Worm (Caenorhabditis elegans) whole organism, L3 larva: Measurements from ENCODE around the gene srbc-37.

Experiments
- R02D3.7 ChIP-seq: fragments of 150-350 bp; optimal IDR thresholded peaks from 2 replicates; lab custom pipeline; 2014; ENCODE audit warnings: missing biosample characterization, missing genetic modification characterization
- ama-1 ChIP-seq: fragments of 150-350 bp; optimal IDR thresholded peaks from 2 replicates; lab custom pipeline; 2018
- ceh-82 ChIP-seq: fragments of 150-350 bp; optimal IDR thresholded peaks from 2 replicates; lab custom pipeline; 2014; ENCODE audit warnings: missing biosample characterization, missing genetic modification characterization
- daf-12 ChIP-seq: fragments of 150-350 bp; optimal IDR thresholded peaks from 2 replicates; lab custom pipeline; 2014; ENCODE audit warnings: missing biosample characterization, missing genetic modification reagents, missing genetic modification characterization
- egl-5 ChIP-seq: fragments of 150-350 bp; optimal IDR thresholded peaks from 2 replicates; lab custom pipeline; 2017; ENCODE audit warnings: missing biosample characterization, missing genetic modification reagents, missing genetic modification characterization, inconsistent platforms
- fos-1 ChIP-seq: fragments of 150-350 bp; optimal IDR thresholded peaks from 2 replicates; lab custom pipeline; 2014; ENCODE audit warnings: missing biosample characterization, missing genetic modification characterization
- hmg-11 ChIP-seq: sonication (generic microtip); optimal IDR thresholded peaks from 2 replicates; lab custom pipeline; 2016; ENCODE audit warnings: missing genetic modification characterization, missing compliant biosample characterization
- jun-1 ChIP-seq: fragments of 150-350 bp; optimal IDR thresholded peaks from 2 replicates; lab custom pipeline; 2014; ENCODE audit warnings: missing biosample characterization, missing genetic modification reagents, missing genetic modification characterization
- lin-39 ChIP-seq: fragments of 150-350 bp; optimal IDR thresholded peaks from 2 replicates; lab custom pipeline; 2018; ENCODE audit warnings: missing biosample characterization, missing genetic modification reagents, missing genetic modification characterization
- lsy-12 ChIP-seq: sonication (generic microtip); optimal IDR thresholded peaks from 2 replicates; lab custom pipeline; 2016; ENCODE audit warnings: mild to moderate bottlenecking, missing genetic modification characterization, missing compliant biosample characterization
- mml-1 ChIP-seq: fragments of 150-350 bp; sonication (generic microtip); optimal IDR thresholded peaks from 3 replicates; lab custom pipeline; 2014; ENCODE audit warnings: missing biosample characterization, missing genetic modification characterization
- nfya-1 ChIP-seq: sonication (generic microtip); optimal IDR thresholded peaks from 2 replicates; lab custom pipeline; 2017; ENCODE audit warnings: missing genetic modification characterization, mild to moderate bottlenecking, missing compliant biosample characterization, antibody characterized with exemption, moderate library complexity; ENCODE audit not compliant: insufficient read depth
- nhr-11 ChIP-seq: fragments of 150-350 bp; optimal IDR thresholded peaks from 2 replicates; lab custom pipeline; 2014; ENCODE audit warnings: missing biosample characterization, missing genetic modification characterization
- nhr-23 ChIP-seq: fragments of 150-350 bp; optimal IDR thresholded peaks from 2 replicates; lab custom pipeline; 2014; ENCODE audit warnings: missing biosample characterization, missing genetic modification reagents, missing genetic modification characterization
- nhr-237 ChIP-seq: fragments of 150-350 bp; optimal IDR thresholded peaks from 2 replicates; lab custom pipeline; 2014; ENCODE audit warnings: missing biosample characterization, missing genetic modification characterization
- nhr-25 ChIP-seq: sonication (generic microtip); optimal IDR thresholded peaks from 2 replicates; lab custom pipeline; 2017; ENCODE audit warnings: missing biosample characterization, missing genetic modification characterization
- nhr-67 ChIP-seq: fragments of 150-350 bp; optimal IDR thresholded peaks from 2 replicates; lab custom pipeline; 2014; ENCODE audit warnings: missing biosample characterization, missing genetic modification characterization
- nhr-77 ChIP-seq: fragments of 150-350 bp; optimal IDR thresholded peaks from 2 replicates; lab custom pipeline; 2014; ENCODE audit warnings: missing biosample characterization, missing genetic modification characterization
- pha-4 ChIP-seq: fragments of 150-350 bp; optimal IDR thresholded peaks from 2 replicates; lab custom pipeline; 2014; ENCODE audit warnings: missing biosample characterization, missing genetic modification reagents, missing genetic modification characterization
- tbx-2 ChIP-seq: sonication (generic microtip); optimal IDR thresholded peaks from 2 replicates; lab custom pipeline; 2016; ENCODE audit warnings: mild to moderate bottlenecking, missing genetic modification characterization, missing compliant biosample characterization
- unc-39 ChIP-seq: sonication (generic microtip); optimal IDR thresholded peaks from 4 replicates; lab custom pipeline; 2017; ENCODE audit warnings: missing biosample characterization, missing genetic modification characterization
- unc-62 ChIP-seq: fragments of 150-350 bp; sonication (generic microtip); optimal IDR thresholded peaks from 4 replicates; lab custom pipeline; 2014; ENCODE audit warnings: missing biosample characterization, missing genetic modification reagents, missing genetic modification characterization
- zag-1 ChIP-seq: fragments of 150-350 bp; optimal IDR thresholded peaks from 2 replicates; lab custom pipeline; 2014; ENCODE audit warnings: missing biosample characterization, missing genetic modification characterization

Gene srbc-37

ce11 chrV:743348-743747 is 41.0 kb downstream of the srbc-37 start, which contains the start of gene str-134:
Gene str-134, plus strand, starts transcription at chrV:743648.
- TF ChIP-seq ceh-82 (no peak), fos-1 (no peak), unc-39 (tag; lab: Kevin White, UChicago) (no peak), hmg-11 (tag; lab: Kevin White, UChicago) (no peak), nhr-237 (tag; lab: Kevin White, UChicago) (no peak), lin-39 (no peak), nhr-23 (no peak), tbx-2 (no peak), unc-62 (GFP tag; lab: Kevin White, UChicago) (no peak), zag-1 (tag; lab: Kevin White, UChicago) (no peak), nhr-77 (tag; lab: Kevin White, UChicago) (no peak), R02D3.7 (tag; lab: Kevin White, UChicago) (no peak), nfya-1 (tag; lab: Kevin White, UChicago) (no peak), lsy-12 (tag; lab: Kevin White, UChicago) (no peak)

ce11 chrV:748044-748443 is 45.7 kb downstream of the srbc-37 start, which contains the start of gene sri-4:
Gene sri-4, plus strand, starts transcription at chrV:748344.
- TF ChIP-seq nhr-237 (tag; lab: Kevin White, UChicago) (no peak), ama-1 (no peak), mml-1 (tag; lab: Kevin White, UChicago) (no peak), unc-62 (GFP tag; lab: Kevin White, UChicago) (no peak), nhr-25 (tag; lab: Kevin White, UChicago) (no peak), daf-12 (no peak), jun-1 (tag; lab: Kevin White, UChicago) (no peak), tbx-2 (no peak), hmg-11 (tag; lab: Kevin White, UChicago) (no peak), lin-39 (no peak), ceh-82 (no peak), nhr-11 (tag; lab: Kevin White, UChicago) (no peak), nhr-67 (tag; lab: Kevin White, UChicago) (no peak), nfya-1 (tag; lab: Kevin White, UChicago) (no peak), zag-1 (tag; lab: Kevin White, UChicago) (no peak), pha-4 (no peak)

- no peak for TF ChIP-seq fos-1
- no peak for TF ChIP-seq mml-1 (tag; lab: Kevin White, UChicago)
- no peak for TF ChIP-seq nhr-25 (tag; lab: Kevin White, UChicago)
- no peak for TF ChIP-seq pha-4
- no peak for TF ChIP-seq egl-5 (tag; lab: Kevin White, UChicago)
- no peak for TF ChIP-seq R02D3.7 (tag; lab: Kevin White, UChicago)
Measured at ce11 chrV:752679-753333, 50.4 kb downstream of the srbc-37 start, which contains the start of the genes str-262 and srp-1. Gene str-262, minus strand, starts transcription at chrV:752779. Gene srp-1, plus strand, starts transcription at chrV:753283.
